Fruit fly (Drosophila melanogaster) whole organism, pupa: ENCODE data around the gene CG1529.

Experiments used
- CG10348 ChIP-seq: fragments of 200-800 bp; sonication (Bioruptor generic); IDR thresholded peaks from 2 replicates; pipeline ENCODE4 v1.3.6; 2022; ENCODE audit warnings: missing biosample characterization, missing genetic modification characterization
- CG12605 ChIP-seq: fragments of 200-800 bp; sonication (Bioruptor generic); IDR thresholded peaks from 2 replicates; pipeline ENCODE4 v1.3.6; 2022; ENCODE audit warnings: missing biosample characterization, missing genetic modification characterization
- CG13204 ChIP-seq: fragments of 200-800 bp; sonication (Bioruptor generic); optimal IDR thresholded peaks from 2 replicates; lab custom pipeline; 2018; ENCODE audit warnings: missing biosample characterization, mild to moderate bottlenecking, missing genetic modification characterization, moderate library complexity
- CG14655 ChIP-seq: fragments of 200-800 bp; sonication (Bioruptor generic); optimal IDR thresholded peaks from 3 replicates; lab custom pipeline; 2017; ENCODE audit warnings: mild to moderate bottlenecking, missing biosample characterization, missing genetic modification reagents, missing genetic modification characterization
- CG15710 ChIP-seq: fragments of 200-800 bp; sonication (Bioruptor generic); optimal IDR thresholded peaks from 2 replicates; lab custom pipeline; 2018; ENCODE audit warnings: missing biosample characterization, mild to moderate bottlenecking, missing genetic modification characterization, moderate library complexity
- CG17806 ChIP-seq: fragments of 200-800 bp; sonication (Bioruptor generic); optimal IDR thresholded peaks from 2 replicates; lab custom pipeline; 2018; ENCODE audit warnings: missing biosample characterization, mild to moderate bottlenecking, missing genetic modification characterization, moderate library complexity
- CG32121 ChIP-seq: fragments of 200-800 bp; sonication (Bioruptor generic); IDR thresholded peaks from 2 replicates; pipeline ENCODE4 v1.3.6; 2022; ENCODE audit warnings: missing biosample characterization, missing genetic modification characterization
- CG34367 ChIP-seq: fragments of 200-800 bp; sonication (Bioruptor generic); optimal IDR thresholded peaks from 2 replicates; lab custom pipeline; 2018; ENCODE audit warnings: missing biosample characterization, mild to moderate bottlenecking, missing genetic modification characterization
- CG4496 ChIP-seq: fragments of 200-800 bp; sonication (Bioruptor generic); IDR thresholded peaks from 3 replicates; pipeline ENCODE4 v1.3.6; 2022; ENCODE audit warnings: missing biosample characterization, missing genetic modification characterization
- CG8159 ChIP-seq: fragments of 200-800 bp; sonication (Bioruptor generic); optimal IDR thresholded peaks from 3 replicates; lab custom pipeline; 2018; ENCODE audit warnings: missing biosample characterization, mild to moderate bottlenecking, missing genetic modification characterization, moderate library complexity
- CG8301 ChIP-seq: fragments of 200-800 bp; sonication (Bioruptor generic); optimal IDR thresholded peaks from 2 replicates; lab custom pipeline; 2018; ENCODE audit warnings: missing biosample characterization, mild to moderate bottlenecking, missing genetic modification characterization
- CG9948 ChIP-seq: fragments of 200-800 bp; sonication (Bioruptor generic); optimal IDR thresholded peaks from 2 replicates; lab custom pipeline; 2018; ENCODE audit warnings: missing biosample characterization, mild to moderate bottlenecking, missing genetic modification characterization, moderate library complexity
- D1 ChIP-seq: fragments of 200-800 bp; sonication (Bioruptor generic); optimal IDR thresholded peaks from 2 replicates; lab custom pipeline; 2018; ENCODE audit warnings: missing biosample characterization, mild to moderate bottlenecking, missing genetic modification characterization, moderate library complexity
- EcR ChIP-seq: fragments of 200-800 bp; sonication (Bioruptor generic); optimal IDR thresholded peaks from 3 replicates; lab custom pipeline; 2019; ENCODE audit warnings: missing biosample characterization, missing genetic modification characterization, mild to moderate bottlenecking, moderate library complexity, missing genetic modification reagents
- Ets98B ChIP-seq: fragments of 200-800 bp; sonication (Bioruptor generic); IDR thresholded peaks from 2 replicates; pipeline ENCODE4 v1.3.6; 2022; ENCODE audit warnings: missing biosample characterization, missing genetic modification characterization
- Pif1A ChIP-seq: fragments of 200-800 bp; sonication (Bioruptor generic); optimal IDR thresholded peaks from 3 replicates; lab custom pipeline; 2016; ENCODE audit warnings: missing biosample characterization, missing genetic modification characterization
- Pif1B ChIP-seq: fragments of 200-800 bp; sonication (Bioruptor generic); optimal IDR thresholded peaks from 3 replicates; lab custom pipeline; 2016; ENCODE audit warnings: missing biosample characterization, missing genetic modification characterization
- Snoo ChIP-seq: fragments of 200-800 bp; sonication (Bioruptor generic); optimal IDR thresholded peaks from 3 replicates; lab custom pipeline; 2017; ENCODE audit warnings: missing biosample characterization, mild to moderate bottlenecking, missing genetic modification characterization, inconsistent platforms
- fd96Ca ChIP-seq: fragments of 200-800 bp; sonication (Bioruptor generic); IDR thresholded peaks from 3 replicates; pipeline ENCODE4 v1.3.6; 2022; ENCODE audit warnings: missing biosample characterization, missing genetic modification characterization
- gl ChIP-seq: fragments of 200-800 bp; sonication (Bioruptor generic); optimal IDR thresholded peaks from 2 replicates; lab custom pipeline; 2018; ENCODE audit warnings: missing biosample characterization, mild to moderate bottlenecking, missing genetic modification characterization
- rn ChIP-seq: fragments of 200-800 bp; sonication (Bioruptor generic); IDR thresholded peaks from 2 replicates; pipeline ENCODE4 v1.3.6; 2022; ENCODE audit warnings: missing biosample characterization, missing genetic modification characterization

Gene CG1529

DNA sequence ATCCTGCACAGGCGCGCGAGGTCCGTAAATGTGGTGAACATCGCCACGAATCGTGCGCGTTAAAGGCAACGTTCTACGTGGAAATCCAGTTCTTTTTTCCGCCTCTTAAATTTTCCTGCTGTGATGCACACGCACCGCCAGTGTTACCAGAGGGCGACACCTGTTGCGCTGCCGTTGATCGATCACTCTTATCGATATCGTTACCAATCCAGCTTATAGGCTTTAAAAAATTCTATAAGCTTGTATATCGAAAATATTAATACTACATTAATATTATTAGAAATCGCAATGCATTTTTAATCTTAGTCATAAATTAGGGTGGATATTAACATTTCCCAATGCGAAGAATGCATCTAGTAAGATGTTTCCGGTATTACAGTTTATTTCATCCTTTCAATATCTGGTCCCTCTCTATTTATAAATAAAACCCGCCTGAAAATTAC lies at the start of gene CG1529:
CG1529 (minus strand) TSS at position 132 of the 443 bp plus-strand sequence.
- TF ChIP-seq CG17806 (tag; lab: Kevin White, UChicago) (no peak), CG8159 (tag; lab: Kevin White, UChicago) (peak; percentile 8), Snoo (tag; lab: Kevin White, UChicago) (no peak), Pif1B (GFP tag; lab: Kevin White, UChicago) (no peak), CG32121 (GFP tag; lab: Robert Waterston, UW) (no peak)

DNA sequence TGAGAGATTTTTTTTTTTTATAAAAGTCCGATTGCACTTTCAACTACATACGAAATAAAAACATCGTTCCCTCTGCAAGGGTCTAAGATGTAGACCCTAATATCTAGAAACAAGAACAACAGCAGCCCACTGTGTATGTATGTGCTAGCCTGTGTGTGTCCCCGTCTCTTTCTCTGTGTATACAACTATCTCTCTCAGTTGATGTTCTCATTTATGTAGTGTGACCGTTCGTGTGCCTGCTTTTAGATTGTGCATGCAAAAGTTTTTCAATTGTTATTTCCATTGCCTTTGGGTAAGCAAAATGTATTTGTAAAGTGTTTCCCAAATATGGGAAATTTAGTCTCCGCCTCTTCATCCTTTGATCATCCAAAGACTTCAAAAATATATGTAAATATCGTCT lies 48.6 kb upstream of the CG1529 start:
- TF ChIP-seq CG8301: no peak
- TF ChIP-seq gl (tag; lab: Kevin White, UChicago): no peak
- TF ChIP-seq CG4496 (GFP tag; lab: Robert Waterston, UW): no peak
- no peak for TF ChIP-seq D1
- no peak for TF ChIP-seq CG32121 (GFP tag; lab: Robert Waterston, UW)
- no peak for TF ChIP-seq CG17806 (tag; lab: Kevin White, UChicago)
- no peak for TF ChIP-seq rn (GFP tag; lab: Robert Waterston, UW)
- TF ChIP-seq EcR (GFP tag; lab: Kevin White, UChicago): no peak
- TF ChIP-seq Ets98B (GFP tag; lab: Robert Waterston, UW): no peak

DNA sequence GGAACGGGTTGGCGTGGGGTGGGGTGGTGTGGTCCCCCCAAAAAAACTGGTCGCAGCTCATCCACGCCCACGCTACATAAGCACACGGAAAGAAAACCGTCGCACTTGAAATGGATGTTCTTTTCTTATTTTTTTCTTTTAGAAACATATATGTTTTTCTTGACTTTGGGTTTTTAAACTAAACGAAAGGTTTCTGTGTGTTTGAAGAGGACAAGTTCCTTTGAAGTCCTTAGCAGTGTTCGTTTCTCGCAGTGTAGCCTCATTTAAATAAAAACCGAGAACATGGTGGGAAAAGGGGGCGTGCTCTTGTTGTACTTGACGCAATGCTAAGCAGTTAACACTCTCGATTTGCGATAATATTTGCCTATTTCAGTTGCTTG lies 42.6 kb upstream of the CG1529 start:
- TF ChIP-seq CG9948: peak; percentile 57
- TF ChIP-seq CG32121 (GFP tag; lab: Robert Waterston, UW): peak; percentile 76
- TF ChIP-seq CG8159 (tag; lab: Kevin White, UChicago): peak; percentile 48
- TF ChIP-seq CG14655 (GFP tag; lab: Kevin White, UChicago): peak; percentile 75
- peak; percentile 69 for TF ChIP-seq CG8301
- TF ChIP-seq Snoo (tag; lab: Kevin White, UChicago): peak; percentile 37
- TF ChIP-seq Pif1A (GFP tag; lab: Kevin White, UChicago): peak; percentile 70
- TF ChIP-seq CG17806 (tag; lab: Kevin White, UChicago): peak; percentile 61
- peak; percentile 89 for TF ChIP-seq CG4496 (GFP tag; lab: Robert Waterston, UW)
- TF ChIP-seq Ets98B (GFP tag; lab: Robert Waterston, UW): peak; percentile 77
- TF ChIP-seq CG10348 (GFP tag; lab: Robert Waterston, UW): no peak
- TF ChIP-seq fd96Ca: peak; percentile 87
- TF ChIP-seq D1: no peak
- TF ChIP-seq CG13204 (GFP tag; lab: Kevin White, UChicago): no peak
- TF ChIP-seq CG34367 (tag; lab: Kevin White, UChicago): peak; percentile 10
- TF ChIP-seq rn (GFP tag; lab: Robert Waterston, UW): no peak
- peak; percentile 59 for TF ChIP-seq CG12605
- peak; percentile 54 for TF ChIP-seq Pif1B (GFP tag; lab: Kevin White, UChicago)
- TF ChIP-seq gl (tag; lab: Kevin White, UChicago): no peak
- TF ChIP-seq CG15710: peak; percentile 39
- no peak for TF ChIP-seq EcR (GFP tag; lab: Kevin White, UChicago)

DNA sequence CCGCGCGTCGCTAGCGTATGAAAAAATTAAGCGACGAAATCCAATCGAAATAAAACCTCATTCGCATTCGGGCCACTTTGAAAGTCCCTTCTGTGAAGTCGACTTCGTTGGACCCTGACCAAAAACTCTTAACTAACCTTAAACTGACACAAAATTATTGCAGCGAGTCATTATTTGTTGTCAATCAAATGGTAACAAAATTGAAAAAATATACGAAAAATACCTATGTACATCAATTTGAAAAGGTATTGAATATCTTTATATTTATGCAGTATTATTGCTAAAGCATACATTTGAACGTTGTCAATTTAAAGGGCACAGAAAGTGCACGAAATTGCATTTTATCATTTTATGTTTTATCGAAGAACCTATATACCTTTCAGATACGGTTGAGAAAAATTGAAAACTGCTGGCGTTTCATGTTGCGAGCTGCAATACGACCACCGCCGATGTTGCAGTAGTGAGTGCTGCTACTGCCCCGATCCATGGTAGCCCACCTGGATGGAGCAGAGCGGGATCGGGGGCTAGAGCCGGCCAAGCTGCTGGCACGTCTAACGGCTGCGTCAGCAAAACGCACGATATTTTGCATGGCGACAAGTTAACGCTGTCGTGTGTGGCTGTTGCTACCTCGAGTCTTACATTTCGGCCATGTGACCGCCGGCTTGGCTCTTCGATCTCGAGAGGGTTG lies 42.0 kb upstream of the CG1529 start:
- TF ChIP-seq gl (tag; lab: Kevin White, UChicago) (no peak), CG14655 (GFP tag; lab: Kevin White, UChicago) (peak; percentile 68), CG4496 (GFP tag; lab: Robert Waterston, UW) (no peak), CG17806 (tag; lab: Kevin White, UChicago) (peak; percentile 43), CG10348 (GFP tag; lab: Robert Waterston, UW) (no peak), CG12605 (no peak), Ets98B (GFP tag; lab: Robert Waterston, UW) (no peak; the same call in 1 of the 2 replicates), D1 (no peak), CG15710 (peak; percentile 58), CG9948 (peak; percentile 67), Pif1B (GFP tag; lab: Kevin White, UChicago) (peak; percentile 48), CG8159 (tag; lab: Kevin White, UChicago) (peak; percentile 55), Snoo (tag; lab: Kevin White, UChicago) (no peak), CG8301 (peak; percentile 63), Pif1A (GFP tag; lab: Kevin White, UChicago) (peak; percentile 31), EcR (GFP tag; lab: Kevin White, UChicago) (no peak), fd96Ca (no peak), CG13204 (GFP tag; lab: Kevin White, UChicago) (no peak), CG32121 (GFP tag; lab: Robert Waterston, UW) (no peak), rn (GFP tag; lab: Robert Waterston, UW) (no peak), CG34367 (tag; lab: Kevin White, UChicago) (peak; percentile 40)

DNA sequence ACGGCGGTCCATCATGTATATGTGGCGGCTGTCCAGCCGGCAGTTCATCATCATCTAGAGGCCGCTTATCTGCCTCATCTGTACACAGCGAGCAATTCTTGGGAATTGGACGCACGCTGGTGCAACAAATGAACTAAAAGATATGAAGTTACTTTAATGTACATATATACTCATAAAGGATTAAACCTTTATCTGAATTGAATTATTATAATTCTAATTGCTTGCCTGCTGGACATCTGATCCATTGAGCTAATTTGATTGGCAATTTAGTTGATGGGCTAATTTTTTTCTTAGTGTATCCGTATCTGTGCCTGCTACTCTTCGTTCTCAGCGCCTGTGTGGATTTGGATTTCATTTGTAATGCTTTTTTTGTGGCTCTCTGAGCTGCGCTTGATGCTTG lies 41.2 kb upstream of the CG1529 start:
- TF ChIP-seq CG9948 (peak; percentile 90), EcR (GFP tag; lab: Kevin White, UChicago) (peak; percentile 89), D1 (peak; percentile 79), CG13204 (GFP tag; lab: Kevin White, UChicago) (peak; percentile 79), CG12605 (peak; percentile 66; the same call in 1 of the 2 replicates), CG34367 (tag; lab: Kevin White, UChicago) (peak; percentile 88), Pif1B (GFP tag; lab: Kevin White, UChicago) (peak; percentile 87), Pif1A (GFP tag; lab: Kevin White, UChicago) (peak; percentile 88), CG4496 (GFP tag; lab: Robert Waterston, UW) (peak; percentile 90), CG8159 (tag; lab: Kevin White, UChicago) (peak; percentile 91), CG10348 (GFP tag; lab: Robert Waterston, UW) (peak; percentile 66; the same call in 1 of the 2 replicates), CG32121 (GFP tag; lab: Robert Waterston, UW) (peak; percentile 92), gl (tag; lab: Kevin White, UChicago) (peak; percentile 82), CG14655 (GFP tag; lab: Kevin White, UChicago) (peak; percentile 94), CG8301 (peak; percentile 93), Ets98B (GFP tag; lab: Robert Waterston, UW) (peak; percentile 88), fd96Ca (peak; percentile 92), CG17806 (tag; lab: Kevin White, UChicago) (peak; percentile 90), rn (GFP tag; lab: Robert Waterston, UW) (0 out of 2 replicates have a peak, but pooled peaks have one; percentile 45), Snoo (tag; lab: Kevin White, UChicago) (peak; percentile 79), CG15710 (peak; percentile 89)
